Worm (Caenorhabditis elegans): ENCODE data around the gene F40A3.4.

Gene F40A3.4

DNA sequence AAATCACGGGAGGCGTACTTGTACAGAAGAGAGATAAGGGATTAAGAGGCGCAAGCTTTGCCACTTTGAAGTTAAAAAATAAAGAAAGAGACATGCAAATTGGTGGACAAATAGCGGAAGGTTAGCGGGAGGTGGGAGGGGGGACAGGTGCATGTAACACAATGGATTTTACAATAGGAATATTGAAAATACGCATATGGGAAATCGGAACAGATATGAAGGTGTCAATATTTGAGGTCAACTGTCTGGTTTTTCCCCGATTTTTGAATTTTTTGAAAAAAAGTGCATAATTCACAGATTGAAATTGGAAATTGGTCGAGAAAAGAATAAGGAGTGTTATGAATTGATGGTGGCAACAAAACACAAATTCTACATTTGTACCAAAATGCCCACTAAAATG is 13.8 kb upstream of the F40A3.4 start, which contains the start of gene C37C3.17:
TSS of gene C37C3.17 (minus strand) at position 101 of the 400 bp plus-strand sequence.
- TF ChIP-seq D1046.2 (GFP tag; IDR thresholded peaks at IDR 0.05) = no peak
- TF ChIP-seq nhr-6 (tag; optimal IDR thresholded peaks at IDR 0.05) = no peak
- TF ChIP-seq dve-1 (tag; optimal IDR thresholded peaks at IDR 0.05; ENCODE audit: insufficient read depth) = no peak
- TF ChIP-seq lin-13 (GFP tag; optimal IDR thresholded peaks at IDR 0.05) = no peak
- no peak for TF ChIP-seq lin-38 (GFP tag; IDR thresholded peaks at IDR 0.05)

DNA sequence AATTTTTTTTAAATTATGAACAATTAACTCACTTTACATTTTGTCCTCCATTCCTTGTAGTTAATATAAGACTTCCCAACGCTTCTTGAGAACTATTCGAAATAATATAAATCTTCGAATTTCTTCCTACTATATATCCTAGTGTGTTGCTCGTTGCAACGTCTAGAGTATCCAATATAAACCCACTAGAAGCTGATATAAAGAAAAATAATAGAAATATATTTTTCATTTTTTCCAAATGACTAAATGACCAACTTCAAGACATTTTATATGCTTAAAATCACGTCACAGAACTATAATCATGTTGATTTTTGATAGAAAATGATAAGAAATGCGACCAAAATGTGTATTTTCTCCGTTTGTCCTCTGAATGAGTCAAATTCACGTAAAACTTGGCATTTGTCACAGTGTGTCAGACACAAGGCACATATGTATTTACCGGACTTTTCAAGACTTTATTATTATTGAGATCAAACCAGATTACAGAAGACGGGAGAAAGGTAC is 12.5 kb upstream of the F40A3.4 start, which contains the start of gene C37C3.10:
TSS of gene C37C3.10 (minus strand) at position 51 of the 504 bp plus-strand sequence.
- TF ChIP-seq spr-3 (GFP tag; optimal IDR thresholded peaks at IDR 0.05) (no peak), dmd-6 (GFP tag; IDR thresholded peaks at IDR 0.05) (peak; percentile 22; the same call in 1 of the 2 replicates)

- no peak for TF ChIP-seq unc-62 (GFP tag; optimal IDR thresholded peaks at IDR 0.05 in 1 of 2)
- TF ChIP-seq unc-62 (tag; optimal IDR thresholded peaks at IDR 0.05) = no peak
- no peak for TF ChIP-seq duxl-1 (tag; optimal IDR thresholded peaks at IDR 0.05; ENCODE audit: poor library complexity)
- TF ChIP-seq cey-2 (tag; optimal IDR thresholded peaks at IDR 0.05; ENCODE audit: borderline replicate concordance, insufficient read depth) = no peak
- no peak for TF ChIP-seq nhr-11 (tag; optimal IDR thresholded peaks at IDR 0.05)
- TF ChIP-seq lin-29 (GFP tag; IDR thresholded peaks at IDR 0.05) = no peak
- no peak for TF ChIP-seq aly-2 (tag; optimal IDR thresholded peaks at IDR 0.05)
Observed at ce11 chrV:7864663-7865062, 10.9 kb upstream of the F40A3.4 start, which contains the start of gene C37C3.11. C37C3.11 (minus strand) TSS chrV:7864763.

- TF ChIP-seq ceh-20 (GFP tag; IDR thresholded peaks at IDR 0.05) (no peak), arid-1 (GFP tag; conservative IDR thresholded peaks at IDR 0.05) (no peak), sdz-12 (GFP tag; optimal IDR thresholded peaks at IDR 0.05) (no peak), lin-13 (GFP tag; optimal IDR thresholded peaks at IDR 0.05) (no peak), mes-2 (tag; optimal IDR thresholded peaks at IDR 0.05; ENCODE audit: poor library complexity, severe bottlenecking) (no peak), daf-12 (tag; optimal IDR thresholded peaks at IDR 0.05) (no peak), php-3 (GFP tag; IDR thresholded peaks at IDR 0.05) (no peak), rbr-2 (tag; optimal IDR thresholded peaks at IDR 0.05) (no peak), ztf-7 (tag; optimal IDR thresholded peaks at IDR 0.05) (no peak), pha-4 (GFP tag; IDR thresholded peaks at IDR 0.05) (no peak), pha-4 (tag; optimal IDR thresholded peaks at IDR 0.05) (no peak), ceh-32 (tag; optimal IDR thresholded peaks at IDR 0.05; ENCODE audit: poor library complexity) (no peak)
Observed at ce11 chrV:7870707-7871106, 4.8 kb upstream of the F40A3.4 start, which contains the start of gene nipi-4. nipi-4 (minus strand) TSS chrV:7870807.

DNA sequence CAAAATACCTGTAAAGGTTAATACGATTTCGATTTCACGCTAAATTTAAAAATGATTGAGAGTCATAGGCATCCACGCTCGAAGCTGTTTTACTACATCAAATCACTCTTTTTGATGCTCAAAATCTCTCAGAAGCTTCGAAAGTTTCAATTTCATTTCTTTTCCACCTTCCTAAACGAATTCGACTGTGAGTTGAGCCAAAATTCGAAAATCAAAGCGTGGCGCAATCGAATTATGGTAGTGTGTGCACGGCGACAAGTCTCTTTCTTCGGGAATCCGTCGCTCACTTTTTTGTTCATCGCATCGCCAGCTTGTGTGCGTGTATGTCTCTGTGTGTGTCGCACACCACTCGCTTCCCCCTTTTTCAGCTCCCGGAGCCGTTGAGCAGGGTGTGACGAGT is 2.6 kb upstream of the F40A3.4 start:
- TF ChIP-seq pqm-1 (tag; optimal IDR thresholded peaks at IDR 0.05) = no peak
- no peak for TF ChIP-seq egl-43 (GFP tag; IDR thresholded peaks at IDR 0.05)
- TF ChIP-seq tag-97 (GFP tag; IDR thresholded peaks at IDR 0.05) = no peak
- TF ChIP-seq unc-39 (tag; optimal IDR thresholded peaks at IDR 0.05) = no peak
- no peak for TF ChIP-seq mdt-29 (GFP tag; IDR thresholded peaks at IDR 0.05)
- TF ChIP-seq ztf-11 (tag; optimal IDR thresholded peaks at IDR 0.05) = no peak
- TF ChIP-seq hif-1 (tag; optimal IDR thresholded peaks at IDR 0.05) = no peak
- TF ChIP-seq F26F4.8 (GFP tag; conservative IDR thresholded peaks at IDR 0.05) = no peak
- no peak for TF ChIP-seq attf-4 (tag; optimal IDR thresholded peaks at IDR 0.05)
- peak; percentile 55 for TF ChIP-seq fkh-10 (GFP tag; optimal IDR thresholded peaks at IDR 0.05)
- peak; percentile 65 for TF ChIP-seq ces-1 (GFP tag; optimal IDR thresholded peaks at IDR 0.05)
- TF ChIP-seq nhr-28 (tag; optimal IDR thresholded peaks at IDR 0.05) = no peak
- 0 out of 2 replicates have a peak, but pooled peaks have one; percentile 16 for TF ChIP-seq ctbp-1 (GFP tag; IDR thresholded peaks at IDR 0.05)

Data from whole organism, L4 larva.